Fruit fly (Drosophila melanogaster) S2 (cell line): ENCODE results near the gene Lcp65Ag1.

Source experiments
- CG8478 ChIP-seq: fragments of >200 bp; optimal IDR thresholded peaks from 2 replicates; lab custom pipeline; 2018
- CTCF ChIP-seq, 2 experiments: fragments of >200 bp; optimal IDR thresholded peaks; 2 replicates each; lab custom pipeline; 2018

dm6 chr3L:6136691-6137090 lies 1.6 kb upstream of the Lcp65Ag1 start, which contains the start of gene Lcp65Af:
- TF ChIP-seq CG8478: no peak
- no peak for TF ChIP-seq CTCF (optimal IDR thresholded peaks at IDR 0.05; lab: Kevin White, UChicago)
